Worm (Caenorhabditis elegans): ENCODE results near the gene rbg-1.

Gene rbg-1

DNA sequence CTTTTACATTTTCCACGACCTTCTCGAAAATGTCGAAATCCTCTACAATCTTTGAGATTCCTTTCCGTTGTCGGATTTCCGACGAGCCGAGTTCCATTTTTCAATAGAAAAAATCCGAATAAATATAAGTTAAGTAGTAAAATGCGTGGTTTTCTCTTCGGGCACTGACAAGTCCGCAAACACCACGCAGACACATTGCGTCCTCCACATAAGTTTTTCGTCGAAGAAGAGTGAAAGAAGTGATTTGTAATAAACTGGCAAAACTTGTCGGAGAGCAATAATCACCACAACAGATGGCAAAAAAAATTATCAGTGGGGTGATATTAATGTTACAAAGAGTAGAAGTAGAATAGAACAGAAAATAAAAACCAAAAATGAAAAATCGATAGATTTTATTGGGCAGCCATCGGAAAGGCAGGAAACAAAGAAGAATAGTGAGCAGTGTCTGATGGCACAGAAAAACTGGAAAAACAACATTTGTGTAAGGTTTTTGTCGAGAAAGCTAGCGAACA lies 23.6 kb downstream of the rbg-1 start, which contains the start of gene ergi-2:
Gene ergi-2, minus strand, starts transcription at position 462 of the 512 bp plus-strand sequence.
- TF ChIP-seq lsy-12 (tag; optimal IDR thresholded peaks at IDR 0.05) (no peak), elt-2 (tag; optimal IDR thresholded peaks at IDR 0.05) (peak; percentile 16), nhr-11 (tag; optimal IDR thresholded peaks at IDR 0.05) (no peak), hmg-11 (tag; optimal IDR thresholded peaks at IDR 0.05) (peak; percentile 16), unc-62 (GFP tag; optimal IDR thresholded peaks at IDR 0.05) (no peak), ZK546.5 (tag; optimal IDR thresholded peaks at IDR 0.05) (no peak), zag-1 (tag; optimal IDR thresholded peaks at IDR 0.05) (no peak), egl-5 (tag; optimal IDR thresholded peaks at IDR 0.05) (peak; percentile 50), R02D3.7 (tag; optimal IDR thresholded peaks at IDR 0.05) (no peak), ceh-28 (tag; optimal IDR thresholded peaks at IDR 0.05) (no peak), ztf-11 (tag; optimal IDR thresholded peaks at IDR 0.05) (no peak), aly-2 (tag; optimal IDR thresholded peaks at IDR 0.05) (no peak), snpc-4 (tag; optimal IDR thresholded peaks at IDR 0.05) (peak; percentile 37), nhr-12 (tag; optimal IDR thresholded peaks at IDR 0.05) (no peak), unc-39 (tag; optimal IDR thresholded peaks at IDR 0.05) (no peak), pqm-1 (tag; optimal IDR thresholded peaks at IDR 0.05) (no peak), nhr-237 (tag; optimal IDR thresholded peaks at IDR 0.05) (no peak), elt-3 (tag; optimal IDR thresholded peaks at IDR 0.05) (no peak), nhr-77 (tag; optimal IDR thresholded peaks at IDR 0.05) (no peak)

DNA sequence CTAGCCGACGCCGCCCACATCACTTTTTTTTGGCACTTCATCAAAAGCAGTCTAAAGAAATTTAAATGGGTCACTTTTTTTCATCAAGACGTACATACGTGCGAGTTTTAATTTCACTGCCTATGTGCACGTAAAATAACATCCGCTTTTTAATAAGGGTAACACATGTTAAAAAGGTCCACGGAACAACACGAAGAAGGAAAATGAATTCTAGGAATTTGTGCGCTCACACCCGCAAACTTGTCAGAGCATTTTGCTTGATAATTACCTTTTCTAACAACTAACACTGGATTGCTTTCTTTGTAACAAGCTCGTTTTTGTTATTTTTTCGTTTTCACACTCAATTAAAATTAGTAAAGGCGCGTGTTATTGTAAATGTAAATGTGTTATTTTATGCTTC lies 25.4 kb downstream of the rbg-1 start:
- TF ChIP-seq ZK546.5 (tag; optimal IDR thresholded peaks at IDR 0.05) = no peak
- no peak for TF ChIP-seq lsy-12 (tag; optimal IDR thresholded peaks at IDR 0.05)
- no peak for TF ChIP-seq mml-1 (tag; optimal IDR thresholded peaks at IDR 0.05)
- TF ChIP-seq jun-1 (tag; optimal IDR thresholded peaks at IDR 0.05) = no peak
- no peak for TF ChIP-seq lin-15B (tag; optimal IDR thresholded peaks at IDR 0.05)
- no peak for TF ChIP-seq egl-5 (tag; optimal IDR thresholded peaks at IDR 0.05)
- TF ChIP-seq ztf-11 (tag; optimal IDR thresholded peaks at IDR 0.05) = no peak
- no peak for TF ChIP-seq ceh-28 (tag; optimal IDR thresholded peaks at IDR 0.05)
- no peak for TF ChIP-seq ceh-16 (tag; optimal IDR thresholded peaks at IDR 0.05)
- TF ChIP-seq sea-2 (GFP tag; optimal IDR thresholded peaks at IDR 0.05) = no peak
- no peak for TF ChIP-seq nhr-12 (tag; optimal IDR thresholded peaks at IDR 0.05)
- no peak for TF ChIP-seq elt-3 (tag; optimal IDR thresholded peaks at IDR 0.05)
- TF ChIP-seq ceh-82 (tag; optimal IDR thresholded peaks at IDR 0.05) = no peak
- no peak for TF ChIP-seq ztf-4 (tag; optimal IDR thresholded peaks at IDR 0.05)
- no peak for TF ChIP-seq ama-1 (optimal IDR thresholded peaks at IDR 0.05)

DNA sequence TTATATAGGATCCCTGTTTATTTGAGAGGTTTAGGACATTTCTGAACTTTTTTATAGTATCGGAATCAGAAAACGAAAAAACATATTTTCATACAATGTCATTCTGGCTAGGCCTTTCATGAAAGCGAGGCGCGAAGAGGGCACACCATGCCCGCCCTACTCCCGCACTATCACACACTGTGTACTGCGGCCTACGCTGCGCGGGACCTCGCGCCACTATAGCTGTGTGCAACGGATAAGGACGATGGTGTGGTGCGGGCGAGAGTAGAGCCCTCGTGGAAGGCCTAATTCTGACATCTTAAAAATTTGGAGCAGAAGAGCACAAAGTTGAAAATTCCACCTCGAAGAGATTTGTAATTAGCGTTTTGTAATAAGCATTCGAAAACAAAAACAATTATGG lies 27.6 kb downstream of the rbg-1 start:
- TF ChIP-seq ama-1 (optimal IDR thresholded peaks at IDR 0.05) = no peak
- TF ChIP-seq pha-4 (tag; optimal IDR thresholded peaks at IDR 0.05) = no peak
- TF ChIP-seq ceh-82 (tag; optimal IDR thresholded peaks at IDR 0.05) = no peak
- no peak for TF ChIP-seq lsy-12 (tag; optimal IDR thresholded peaks at IDR 0.05)
- no peak for TF ChIP-seq elt-1 (tag; optimal IDR thresholded peaks at IDR 0.05)
- TF ChIP-seq eor-1 (tag; optimal IDR thresholded peaks at IDR 0.05) = no peak
- no peak for TF ChIP-seq ceh-16 (tag; optimal IDR thresholded peaks at IDR 0.05)
- no peak for TF ChIP-seq nhr-76 (tag; optimal IDR thresholded peaks at IDR 0.05)
- no peak for TF ChIP-seq snpc-4 (tag; optimal IDR thresholded peaks at IDR 0.05)

DNA sequence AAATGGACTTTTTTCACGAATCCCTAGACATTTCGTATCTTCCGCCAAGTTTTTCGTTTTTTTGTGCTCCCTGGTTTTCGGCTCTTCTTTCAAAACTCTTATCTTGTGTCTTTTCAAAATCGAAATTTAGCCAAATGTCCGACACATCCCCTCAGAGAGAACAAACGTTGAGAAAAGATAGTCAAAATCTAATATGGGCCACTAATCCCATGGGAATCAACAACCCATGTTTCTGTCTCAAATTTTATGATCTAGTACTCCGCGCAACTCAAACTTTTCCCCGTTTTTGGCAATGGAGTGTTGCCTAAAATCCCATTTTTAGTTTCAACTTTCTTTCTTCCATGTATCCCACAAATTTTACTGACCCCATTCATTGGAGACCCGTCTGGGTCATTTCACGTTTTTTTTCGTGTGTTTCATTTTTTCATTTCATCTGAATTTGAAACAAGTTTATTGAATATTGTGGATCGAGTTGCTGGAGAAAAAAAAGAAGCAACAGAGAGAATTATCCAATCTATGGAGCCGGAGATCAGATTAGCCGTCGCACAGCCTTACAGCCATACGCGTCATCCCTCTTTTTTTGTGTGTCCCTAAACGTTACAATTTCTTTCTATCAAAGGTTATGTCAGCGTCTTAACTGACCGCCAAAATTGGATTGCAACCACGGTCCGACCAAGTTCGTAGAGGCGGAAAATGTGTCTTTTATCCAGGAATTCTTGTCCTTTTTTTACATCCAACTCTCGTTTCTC lies 28.4 kb downstream of the rbg-1 start:
- TF ChIP-seq fos-1 (tag; optimal IDR thresholded peaks at IDR 0.05) (no peak), snpc-4 (tag; optimal IDR thresholded peaks at IDR 0.05) (no peak), unc-62 (GFP tag; optimal IDR thresholded peaks at IDR 0.05) (no peak), unc-39 (tag; optimal IDR thresholded peaks at IDR 0.05) (no peak), ceh-82 (tag; optimal IDR thresholded peaks at IDR 0.05) (no peak), fkh-10 (GFP tag; optimal IDR thresholded peaks at IDR 0.05) (peak; percentile 84)

DNA sequence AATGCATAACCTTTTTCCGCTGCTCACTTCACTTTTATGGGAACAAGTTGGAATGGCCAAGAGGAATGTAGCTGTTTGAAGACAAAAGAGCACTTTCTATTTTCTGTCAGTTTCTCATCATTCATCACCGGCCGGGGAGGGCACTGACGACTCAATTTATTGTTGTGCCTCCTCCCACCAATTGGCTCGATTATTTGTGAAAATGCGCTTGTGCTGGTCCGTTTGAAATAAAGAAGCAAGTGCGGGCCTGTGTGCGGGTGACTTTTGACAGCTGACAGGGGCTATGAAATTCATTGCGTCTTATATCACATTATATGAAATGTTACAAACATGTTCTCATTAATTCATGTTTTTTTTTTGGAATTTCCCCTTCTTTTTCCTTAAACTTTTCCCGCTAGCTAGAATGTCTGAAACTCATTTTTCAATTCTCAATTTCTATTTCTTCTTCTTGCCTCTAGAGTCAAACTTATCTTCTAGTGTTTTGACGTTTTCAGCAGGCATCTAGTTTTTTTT lies 30.7 kb downstream of the rbg-1 start:
- TF ChIP-seq elt-1 (tag; optimal IDR thresholded peaks at IDR 0.05) (no peak), egl-5 (tag; optimal IDR thresholded peaks at IDR 0.05) (peak; percentile 81), egl-27 (tag; optimal IDR thresholded peaks at IDR 0.05) (no peak), nhr-25 (tag; optimal IDR thresholded peaks at IDR 0.05) (no peak), R02D3.7 (tag; optimal IDR thresholded peaks at IDR 0.05) (no peak), lin-39 (tag; optimal IDR thresholded peaks at IDR 0.05) (peak; percentile 19), nfya-1 (tag; optimal IDR thresholded peaks at IDR 0.05; ENCODE audit: insufficient read depth) (peak; percentile 15), elt-2 (tag; optimal IDR thresholded peaks at IDR 0.05) (no peak), sea-2 (GFP tag; optimal IDR thresholded peaks at IDR 0.05) (no peak), elt-3 (tag; optimal IDR thresholded peaks at IDR 0.05) (no peak), nhr-28 (tag; optimal IDR thresholded peaks at IDR 0.05) (no peak), fos-1 (tag; optimal IDR thresholded peaks at IDR 0.05) (no peak), eor-1 (tag; optimal IDR thresholded peaks at IDR 0.05) (no peak), aly-2 (tag; optimal IDR thresholded peaks at IDR 0.05) (no peak), mml-1 (tag; optimal IDR thresholded peaks at IDR 0.05) (no peak)
